Fruit fly (Drosophila melanogaster): ENCODE results near the gene CG12402.

CG12402 gene

DNA sequence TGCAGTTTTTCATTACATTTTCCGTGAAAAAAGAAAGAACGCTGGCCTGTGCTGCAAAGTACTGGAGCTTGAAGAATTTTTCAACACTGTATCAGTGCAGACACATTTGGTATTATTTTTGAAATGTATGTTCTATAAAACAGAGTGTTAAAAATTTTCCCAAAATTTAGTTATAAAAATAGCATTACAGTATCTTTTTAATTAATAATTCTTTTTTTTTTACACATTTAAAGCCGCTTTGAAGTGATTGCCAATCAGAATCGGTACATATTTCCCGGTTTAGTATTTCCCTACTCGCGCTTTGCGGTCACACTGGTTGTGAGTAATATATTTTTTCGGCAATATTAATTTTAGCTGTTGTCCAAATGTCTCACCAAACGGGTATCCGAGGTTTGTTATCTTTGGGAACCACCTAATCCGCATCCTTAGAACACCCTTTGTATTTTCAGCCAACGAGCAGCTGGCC, 14.3 kb upstream of the CG12402 start, which contains the start of the genes Abi and twf (continued):
- TF ChIP-seq tap (tag; optimal IDR thresholded peaks at IDR 0.05) (peak; percentile 13), btn (GFP tag; optimal IDR thresholded peaks at IDR 0.05) (no peak), CG18619 (GFP tag; optimal IDR thresholded peaks at IDR 0.05) (peak; percentile 45), dmrt99B (tag; optimal IDR thresholded peaks at IDR 0.05) (peak; percentile 49), Atf-2 (GFP tag; optimal IDR thresholded peaks at IDR 0.05) (peak; percentile 6), CG7372 (GFP tag; IDR thresholded peaks at IDR 0.05) (peak; percentile 55), CG13894 (tag; optimal IDR thresholded peaks at IDR 0.05) (peak; percentile 54), kni (GFP tag; optimal IDR thresholded peaks at IDR 0.05) (no peak), nerfin-2 (GFP tag; IDR thresholded peaks at IDR 0.05; ENCODE audit: partially characterized antibody) (0 out of 2 replicates have a peak, but pooled peaks have one; percentile 34), knrl (GFP tag; IDR thresholded peaks at IDR 0.05; ENCODE audit: partially characterized antibody) (no peak), pzg (GFP tag; optimal IDR thresholded peaks at IDR 0.05) (peak; percentile 52), schlank (tag; optimal IDR thresholded peaks at IDR 0.05) (peak; percentile 9), HLH3B (GFP tag; IDR thresholded peaks at IDR 0.05) (peak; percentile 45), az2 (GFP tag; optimal IDR thresholded peaks at IDR 0.05) (peak; percentile 70), CG12219 (GFP tag; optimal IDR thresholded peaks at IDR 0.05) (no peak), Nf-YA (GFP tag; IDR thresholded peaks at IDR 0.05) (peak; percentile 40; the same call in 1 of the 2 replicates), CG15269 (tag; optimal IDR thresholded peaks at IDR 0.05) (no peak), NfI (GFP tag; optimal IDR thresholded peaks at IDR 0.05) (peak; percentile 64), nerfin-1 (tag; optimal IDR thresholded peaks at IDR 0.05) (peak; percentile 25), Xrp1 (GFP tag; IDR thresholded peaks at IDR 0.05) (peak; percentile 72; the same call in 1 of the 2 replicates), CG11560 (tag; IDR thresholded peaks at IDR 0.05) (no peak), z (GFP tag; IDR thresholded peaks at IDR 0.05) (no peak), Trl (optimal IDR thresholded peaks at IDR 0.05) (no peak), Trl (GFP tag; optimal IDR thresholded peaks at IDR 0.05) (peak; percentile 27), bigmax (GFP tag; optimal IDR thresholded peaks at IDR 0.05) (no peak), Kr (GFP tag; optimal IDR thresholded peaks at IDR 0.05) (no peak), Pdp1 (GFP tag; optimal IDR thresholded peaks at IDR 0.05) (peak; percentile 41 to 71), CG15601 (tag; optimal IDR thresholded peaks at IDR 0.05) (peak; percentile 59), CG3407 (GFP tag; optimal IDR thresholded peaks at IDR 0.05) (peak; percentile 43), Nf-YC (tag; optimal IDR thresholded peaks at IDR 0.05) (no peak), CG9817 (tag; optimal IDR thresholded peaks at IDR 0.05) (peak; percentile 61), CG13287 (GFP tag; IDR thresholded peaks at IDR 0.05; ENCODE audit: partially characterized antibody) (peak; percentile 45; the same call in 1 of the 2 replicates), CG17568 (GFP tag; optimal IDR thresholded peaks at IDR 0.05) (peak; percentile 2), CG11695 (GFP tag; IDR thresholded peaks at IDR 0.05) (peak; percentile 72; the same call in 2 of the 3 replicates), CG14050 (GFP tag; IDR thresholded peaks at IDR 0.05) (peak; percentile 40; the same call in 1 of the 3 replicates), CG2129 (GFP tag; IDR thresholded peaks at IDR 0.05; ENCODE audit: partially characterized antibody) (no peak), CG18262 (tag; optimal IDR thresholded peaks at IDR 0.05) (peak; percentile 58), Sox100B (GFP tag; optimal IDR thresholded peaks at IDR 0.05) (peak; percentile 53), ci (GFP tag; IDR thresholded peaks at IDR 0.05) (no peak; the same call in 2 of the 3 replicates), Dek (tag; optimal IDR thresholded peaks at IDR 0.05) (peak; percentile 38), CG1647 (GFP tag; optimal IDR thresholded peaks at IDR 0.05) (peak; percentile 29), jing (GFP tag; optimal IDR thresholded peaks at IDR 0.05) (no peak), Hr78 (GFP tag; optimal IDR thresholded peaks at IDR 0.05) (no peak), Doc3 (GFP tag; IDR thresholded peaks at IDR 0.05; ENCODE audit: partially characterized antibody) (no peak), hbn (GFP tag; IDR thresholded peaks at IDR 0.05; ENCODE audit: partially characterized antibody) (no peak), dati (GFP tag; IDR thresholded peaks at IDR 0.05) (no peak), dmrt11E (tag; optimal IDR thresholded peaks at IDR 0.05) (peak; percentile 65), BtbVII (GFP tag; optimal IDR thresholded peaks at IDR 0.05) (peak; percentile 6), CG12071 (GFP tag; optimal IDR thresholded peaks at IDR 0.05) (no peak)
